Worm (Caenorhabditis elegans) whole organism, young adult: Measurements from ENCODE around the gene F58E1.13.
"Not testable (repeated sequence)": the region's sequence is repeated elsewhere in the genome, so short reads cannot be mapped to it uniquely, and the experiment has no call there.

Experiments used
- K11D2.4 ChIP-seq: fragments of 200-800 bp; sonication (Bioruptor generic); IDR thresholded peaks from 2 replicates; pipeline ENCODE4 v1.3.6; 2022; ENCODE audit warnings: missing genetic modification reagents, missing genetic modification characterization, missing compliant biosample characterization
- lin-40 ChIP-seq: sonication (generic microtip); optimal IDR thresholded peaks from 2 replicates; lab custom pipeline; 2016; ENCODE audit warnings: missing genetic modification characterization, mild to moderate bottlenecking, missing compliant biosample characterization, missing genotype, missing genetic modification reagents
- lsl-1 ChIP-seq: fragments of 200-800 bp; sonication (Bioruptor generic); optimal IDR thresholded peaks from 2 replicates; lab custom pipeline; 2018; ENCODE audit warnings: mild to moderate bottlenecking, missing genetic modification characterization, moderate library complexity, missing compliant biosample characterization
- snpc-4 ChIP-seq, 5 experiments: fragments of 150-350 bp in 1 of 5; sonication (generic microtip) in 4 of 5; optimal IDR thresholded peaks; 2 replicates each; lab custom pipeline; 2014 to 2018; ENCODE audit warnings: missing genetic modification characterization in 5 of 5, missing biosample characterization in 3 of 5, antibody characterized with exemption in 2 of 5, mild to moderate bottlenecking in 2 of 5, missing compliant biosample characterization in 2 of 5, missing genotype in 2 of 5, moderate library complexity in 2 of 5, missing genetic modification reagents in 1 of 5
- somi-1 ChIP-seq: fragments of 200-800 bp; sonication (Bioruptor generic); optimal IDR thresholded peaks from 2 replicates; lab custom pipeline; 2018; ENCODE audit warnings: mild to moderate bottlenecking, missing genetic modification characterization, missing compliant biosample characterization

DNA sequence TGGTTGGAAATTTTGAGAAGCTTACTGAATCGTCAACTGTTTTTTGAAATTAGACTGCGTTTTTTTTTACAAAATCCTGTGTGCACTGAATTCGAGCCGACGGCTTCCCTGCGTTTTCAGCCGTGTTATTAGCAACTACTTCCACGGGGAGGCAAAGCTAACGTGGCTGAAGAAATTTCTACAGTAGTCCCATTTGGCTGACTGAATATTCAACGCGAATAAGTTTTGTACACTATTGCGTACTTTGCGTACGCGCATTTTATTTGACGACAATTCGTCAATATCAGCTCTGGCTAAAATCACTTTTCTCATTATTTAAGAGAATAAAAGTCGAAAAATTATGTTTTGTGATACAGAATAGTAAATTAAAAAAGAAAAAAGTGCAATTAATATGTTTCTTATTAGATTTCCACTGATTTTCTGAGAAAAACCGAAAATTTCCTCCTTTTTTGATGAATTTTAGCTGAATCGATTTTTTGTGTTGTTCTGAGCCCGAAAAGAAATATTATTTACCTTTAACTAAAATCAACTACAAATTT is 34.3 kb downstream of the F58E1.13 start:
- peak; percentile 22 for TF ChIP-seq lsl-1 (GFP tag; lab: Kevin White, UChicago)
- TF ChIP-seq K11D2.4; lin-40 (tag; lab: Kevin White, UChicago); snpc-4 (GFP tag; optimal IDR thresholded peaks at IDR 0.05; lab: Kevin White, UChicago); snpc-4 (tag; optimal IDR thresholded peaks at IDR 0.05; lab: Kevin White, UChicago); somi-1: not testable (repeated sequence)
